Fruit fly (Drosophila melanogaster): ENCODE results near the gene mrn.

Gene mrn

DNA sequence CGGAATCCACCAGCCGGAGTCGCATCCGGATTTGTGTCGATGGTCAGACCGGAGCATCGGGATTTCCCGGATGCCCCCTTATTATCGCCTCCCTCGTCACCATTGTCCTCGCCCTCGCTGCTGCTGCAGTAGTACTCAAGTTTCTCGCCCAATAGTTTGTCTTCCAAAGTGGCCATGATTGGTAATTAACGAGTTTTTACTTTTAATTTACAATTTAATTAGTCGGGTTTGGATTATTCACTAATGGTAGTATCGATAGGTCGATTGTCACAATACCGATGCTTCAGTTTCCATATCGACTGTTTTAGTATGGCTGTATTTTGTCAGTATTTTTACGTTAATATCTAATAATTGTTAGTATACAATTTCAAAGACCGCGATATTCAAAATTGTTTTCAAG is 29.8 kb upstream of the mrn start, which contains the start of gene CG7650 (continued):
- no peak for TF ChIP-seq ATbp (GFP tag; optimal IDR thresholded peaks at IDR 0.05)
- peak in 1 of 3 experiments; percentile 65 for TF ChIP-seq Stat92E (GFP tag; optimal IDR thresholded peaks at IDR 0.05)
- peak; percentile 92 for TF ChIP-seq amos (GFP tag; IDR thresholded peaks at IDR 0.05; ENCODE audit: partially characterized antibody)
- TF ChIP-seq cad (GFP tag; optimal IDR thresholded peaks at IDR 0.05): no peak
- TF ChIP-seq hb (GFP tag; IDR thresholded peaks at IDR 0.05; ENCODE audit: partially characterized antibody): peak; percentile 81
- peak; percentile 66 for TF ChIP-seq gfzf (GFP tag; optimal IDR thresholded peaks at IDR 0.05)
- no peak for TF ChIP-seq CG8388 (GFP tag; optimal IDR thresholded peaks at IDR 0.05)
- TF ChIP-seq tin (GFP tag; optimal IDR thresholded peaks at IDR 0.05): no peak
- TF ChIP-seq nerfin-2 (GFP tag; IDR thresholded peaks at IDR 0.05; ENCODE audit: partially characterized antibody): peak; percentile 60; the same call in 1 of the 2 replicates
- peak; percentile 77 for TF ChIP-seq zen (tag; optimal IDR thresholded peaks at IDR 0.05)
- peak; percentile 91 for TF ChIP-seq CG4617 (GFP tag; optimal IDR thresholded peaks at IDR 0.05; ENCODE audit: borderline replicate concordance)
- TF ChIP-seq Myb (GFP tag; optimal IDR thresholded peaks at IDR 0.05): peak; percentile 28
- TF ChIP-seq sna (GFP tag; IDR thresholded peaks at IDR 0.05; ENCODE audit: partially characterized antibody): peak; percentile 81
- TF ChIP-seq twi (tag; optimal IDR thresholded peaks at IDR 0.05): no peak
- TF ChIP-seq stwl (tag; optimal IDR thresholded peaks at IDR 0.05): peak; percentile 72
- no peak for TF ChIP-seq Mad (GFP tag; optimal IDR thresholded peaks at IDR 0.05)
- peak; percentile 29; the same call in 1 of the 2 replicates for TF ChIP-seq vvl (GFP tag; IDR thresholded peaks at IDR 0.05)
- TF ChIP-seq Ets97D (GFP tag; optimal IDR thresholded peaks at IDR 0.05): peak; percentile 12
- peak; percentile 96 for TF ChIP-seq Dll (GFP tag; IDR thresholded peaks at IDR 0.05; ENCODE audit: partially characterized antibody)
- TF ChIP-seq pros (GFP tag; optimal IDR thresholded peaks at IDR 0.05): no peak
- TF ChIP-seq chinmo (GFP tag; IDR thresholded peaks at IDR 0.05; ENCODE audit: partially characterized antibody): peak; percentile 87; the same call in 2 of the 4 replicates
- peak; percentile 66 for TF ChIP-seq sens (GFP tag)
- TF ChIP-seq pzg (GFP tag; optimal IDR thresholded peaks at IDR 0.05): peak; percentile 81
- TF ChIP-seq gcm2 (GFP tag; optimal IDR thresholded peaks at IDR 0.05): no peak
- TF ChIP-seq knrl (GFP tag; IDR thresholded peaks at IDR 0.05; ENCODE audit: partially characterized antibody): peak; percentile 86
- TF ChIP-seq CTCF (GFP tag; optimal IDR thresholded peaks at IDR 0.05): no peak
- peak; percentile 95 for TF ChIP-seq E2f2 (GFP tag; IDR thresholded peaks at IDR 0.05)
- no peak for TF ChIP-seq Med (GFP tag)
- TF ChIP-seq lab (GFP tag; optimal IDR thresholded peaks at IDR 0.05): no peak
- TF ChIP-seq vnd (GFP tag; IDR thresholded peaks at IDR 0.05; ENCODE audit: partially characterized antibody): peak; percentile 83
- TF ChIP-seq exex (tag; optimal IDR thresholded peaks at IDR 0.05): peak; percentile 68
- TF ChIP-seq CG1603 (tag; optimal IDR thresholded peaks at IDR 0.05): peak; percentile 39
- TF ChIP-seq BtbVII (GFP tag; optimal IDR thresholded peaks at IDR 0.05): no peak
- TF ChIP-seq Sry-δ (GFP tag; optimal IDR thresholded peaks at IDR 0.05): peak; percentile 73
- TF ChIP-seq BEAF-32 (GFP tag; optimal IDR thresholded peaks at IDR 0.05): peak; percentile 87
- TF ChIP-seq CG34224 (GFP tag; IDR thresholded peaks at IDR 0.05; ENCODE audit: partially characterized antibody): peak; percentile 94
- TF ChIP-seq Fer1 (GFP tag; optimal IDR thresholded peaks at IDR 0.05): peak; percentile 16
- peak; percentile 75 for TF ChIP-seq inv (GFP tag; IDR thresholded peaks at IDR 0.05; ENCODE audit: partially characterized antibody)
- TF ChIP-seq CG2889 (GFP tag; IDR thresholded peaks at IDR 0.05): no peak
- TF ChIP-seq bbx (GFP tag; IDR thresholded peaks at IDR 0.05; ENCODE audit: partially characterized antibody): peak; percentile 94
- TF ChIP-seq CG9797 (GFP tag; optimal IDR thresholded peaks at IDR 0.05): peak; percentile 83
- TF ChIP-seq slp2 (GFP tag; optimal IDR thresholded peaks at IDR 0.05): peak; percentile 3
- peak; percentile 96 for TF ChIP-seq CG7745 (tag; optimal IDR thresholded peaks at IDR 0.05)
- peak; percentile 97 for TF ChIP-seq hbn (GFP tag; IDR thresholded peaks at IDR 0.05; ENCODE audit: partially characterized antibody)
- no peak for TF ChIP-seq CG4282 (GFP tag; optimal IDR thresholded peaks at IDR 0.05)
- TF ChIP-seq CG42726 (GFP tag; IDR thresholded peaks at IDR 0.05; ENCODE audit: partially characterized antibody): peak; percentile 74; the same call in 1 of the 2 replicates
- TF ChIP-seq CG14860 (GFP tag; IDR thresholded peaks at IDR 0.05; ENCODE audit: partially characterized antibody): peak; percentile 83
- peak; percentile 79 for TF ChIP-seq CG7963 (GFP tag; IDR thresholded peaks at IDR 0.05; ENCODE audit: partially characterized antibody)

All from whole organism, embryonic.